Worm (Caenorhabditis elegans) whole organism, L3 larva: Measurements from ENCODE around the gene cpi-1.

ENCODE experiments used
- ceh-28 ChIP-seq: fragments of 150-350 bp; optimal IDR thresholded peaks from 2 replicates; lab custom pipeline; 2014; ENCODE audit warnings: missing biosample characterization, missing genetic modification reagents, missing genetic modification characterization
- nhr-77 ChIP-seq: fragments of 150-350 bp; optimal IDR thresholded peaks from 2 replicates; lab custom pipeline; 2014; ENCODE audit warnings: missing biosample characterization, missing genetic modification characterization
- snpc-4 ChIP-seq: fragments of 150-350 bp; optimal IDR thresholded peaks from 2 replicates; lab custom pipeline; 2014; ENCODE audit warnings: missing biosample characterization, missing genetic modification characterization

DNA sequence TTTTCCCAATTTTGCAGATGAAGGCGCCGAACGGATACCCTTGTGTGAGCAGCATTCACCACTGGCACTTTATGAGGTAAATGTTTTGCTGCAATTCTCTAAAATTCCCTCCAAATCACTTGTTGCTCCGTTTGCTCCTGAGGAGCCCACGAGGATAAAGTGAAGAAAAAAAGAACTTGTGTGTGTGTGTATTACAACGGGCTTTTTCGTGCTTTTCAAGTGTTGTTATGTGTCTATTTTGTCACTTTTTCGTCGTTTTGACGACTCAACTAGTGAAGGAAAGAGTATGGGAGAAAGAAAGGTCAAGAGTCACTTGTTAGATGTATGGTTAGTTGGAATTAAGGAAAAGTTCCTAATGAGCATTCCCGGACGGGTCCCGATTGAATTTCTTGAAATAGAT is 31.4 kb downstream of the cpi-1 start:
- TF ChIP-seq ceh-28 (no peak), nhr-77 (no peak), snpc-4 (no peak)
